Fruit fly (Drosophila melanogaster) S2 (cell line): ENCODE measurements around the gene gudu.

Experiments
- CG8478 ChIP-seq: fragments of >200 bp; optimal IDR thresholded peaks from 2 replicates; lab custom pipeline; 2018
- CTCF ChIP-seq, 2 experiments: fragments of >200 bp; optimal IDR thresholded peaks; 2 replicates each; lab custom pipeline; 2018

DNA sequence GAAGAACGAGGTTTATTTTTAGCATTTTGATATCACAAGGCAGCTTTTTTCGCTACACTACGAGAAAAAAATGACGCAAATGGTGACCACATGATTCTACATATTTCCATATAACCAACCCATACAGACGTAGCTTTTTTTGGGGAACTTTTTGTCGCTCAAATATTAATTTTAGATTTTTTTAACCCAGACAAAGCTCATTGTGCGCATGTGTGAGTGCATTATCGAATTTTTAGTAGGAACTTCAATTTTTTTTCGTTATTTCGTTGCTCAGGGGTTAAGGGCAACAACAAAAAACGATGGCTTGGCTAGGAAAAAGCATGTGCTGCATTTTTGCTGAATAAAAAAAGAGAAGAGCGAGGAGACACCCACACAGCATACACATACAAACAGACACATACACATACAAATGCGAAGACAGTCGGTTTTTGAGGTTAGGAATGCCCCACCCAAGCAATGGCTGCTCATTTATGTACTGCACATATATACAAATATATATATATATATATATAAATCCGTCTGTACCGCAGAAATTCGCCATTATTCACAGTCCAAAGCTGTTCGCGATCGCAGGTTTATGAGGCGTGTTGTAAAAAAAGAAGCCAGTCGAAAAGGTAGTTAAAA lies 36.1 kb downstream of the gudu start:
- TF ChIP-seq CG8478 (lab: Kevin White, UChicago) (no peak), CTCF (optimal IDR thresholded peaks at IDR 0.05; lab: Kevin White, UChicago) (no peak)
